Worm (Caenorhabditis elegans) whole organism, L4 larva: Measurements from ENCODE around the gene cht-4.

Experiments
- F44E2.7 ChIP-seq: fragments of 200-800 bp; sonication (Bioruptor generic); IDR thresholded peaks from 2 replicates; pipeline ENCODE4 v2.1.2; 2022; ENCODE audit warnings: missing genetic modification characterization, missing compliant biosample characterization
- F49E8.2 ChIP-seq: sonication (generic microtip); optimal IDR thresholded peaks from 2 replicates; lab custom pipeline; 2016; ENCODE audit warnings: missing compliant biosample characterization, mild to moderate bottlenecking, missing genetic modification characterization, borderline replicate concordance
- T20F7.1 ChIP-seq: fragments of 200-800 bp; sonication (Bioruptor generic); optimal IDR thresholded peaks from 2 replicates; lab custom pipeline; 2018; ENCODE audit warnings: mild to moderate bottlenecking, missing genetic modification characterization, missing compliant biosample characterization
- T26A8.4 ChIP-seq: fragments of 200-800 bp; sonication (Bioruptor generic); IDR thresholded peaks from 2 replicates; pipeline ENCODE4 v1.3.6; 2022; ENCODE audit warnings: missing genetic modification characterization, missing compliant biosample characterization
- Y105C5A.15 ChIP-seq: fragments of 200-800 bp; sonication (Bioruptor generic); IDR thresholded peaks from 2 replicates; pipeline ENCODE4 v1.3.6; 2022; ENCODE audit warnings: missing genetic modification characterization, missing compliant biosample characterization
- Y48G9A.11 ChIP-seq: fragments of 200-800 bp; sonication (Bioruptor generic); IDR thresholded peaks from 2 replicates; pipeline ENCODE4 v1.3.6; 2022; ENCODE audit warnings: missing genetic modification reagents, missing genetic modification characterization, missing compliant biosample characterization
- Y75B8A.6 ChIP-seq: fragments of 200-800 bp; sonication (Bioruptor generic); IDR thresholded peaks from 2 replicates; pipeline ENCODE4 v1.3.6; 2022; ENCODE audit warnings: missing genetic modification reagents, missing genetic modification characterization, missing compliant biosample characterization
- ZK546.5 ChIP-seq, 2 experiments: sonication (generic microtip); optimal IDR thresholded peaks; 2 replicates each; lab custom pipeline; 2017; ENCODE audit warnings: missing biosample characterization in 2 of 2, missing genetic modification characterization in 2 of 2
- aha-1 ChIP-seq: fragments of 150-350 bp; peaks from one replicate; lab custom pipeline; 2014; ENCODE audit warnings: missing biosample characterization, missing genetic modification characterization
- aly-2 ChIP-seq: sonication (generic microtip); optimal IDR thresholded peaks from 2 replicates; lab custom pipeline; 2018; ENCODE audit warnings: missing biosample characterization, missing genetic modification characterization
- ama-1 ChIP-seq: fragments of 150-350 bp; optimal IDR thresholded peaks from 2 replicates; lab custom pipeline; 2014; ENCODE audit warnings: inconsistent platforms, mixed read lengths
- ceh-44 ChIP-seq: fragments of 200-800 bp; sonication (Bioruptor generic); IDR thresholded peaks from 2 replicates; pipeline ENCODE4 v1.3.6; 2022; ENCODE audit warnings: missing genetic modification reagents, missing genetic modification characterization, missing compliant biosample characterization
- ceh-62 ChIP-seq: sonication (generic microtip); optimal IDR thresholded peaks from 2 replicates; lab custom pipeline; 2017; ENCODE audit warnings: missing biosample characterization, missing genetic modification characterization
- ceh-82 ChIP-seq: sonication (generic microtip); optimal IDR thresholded peaks from 2 replicates; lab custom pipeline; 2017; ENCODE audit warnings: missing biosample characterization, missing genetic modification characterization
- daf-16 ChIP-seq, 3 experiments: sonication (generic microtip); optimal IDR thresholded peaks; 2 replicates each; lab custom pipeline; 2016 to 2017; ENCODE audit warnings: missing genetic modification characterization in 3 of 3, missing genetic modification reagents in 3 of 3, mild to moderate bottlenecking in 2 of 3, missing compliant biosample characterization in 2 of 3, missing biosample characterization in 1 of 3, moderate library complexity in 1 of 3
- daf-19 ChIP-seq: fragments of 200-800 bp; sonication (Bioruptor generic); conservative IDR thresholded peaks from 2 replicates; pipeline ENCODE4 v1.3.6; 2022; ENCODE audit warnings: missing genetic modification characterization, missing compliant biosample characterization
- dmd-9 ChIP-seq: fragments of 200-800 bp; sonication (Bioruptor generic); IDR thresholded peaks from 2 replicates; pipeline ENCODE4 v1.3.6; 2022; ENCODE audit warnings: missing genetic modification reagents, missing genetic modification characterization, missing compliant biosample characterization
- dpl-1 ChIP-seq: fragments of 150-350 bp; optimal IDR thresholded peaks from 2 replicates; lab custom pipeline; 2014; ENCODE audit warnings: missing biosample characterization, missing genetic modification reagents, missing genetic modification characterization
- dve-1 ChIP-seq: sonication (generic microtip); optimal IDR thresholded peaks from 2 replicates; lab custom pipeline; 2017; ENCODE audit warnings: antibody characterized with exemption, mild to moderate bottlenecking, missing genetic modification characterization, missing compliant biosample characterization; ENCODE audit not compliant: insufficient read depth
- egl-27 ChIP-seq: sonication (generic microtip); optimal IDR thresholded peaks from 3 replicates; lab custom pipeline; 2017; ENCODE audit warnings: missing biosample characterization, missing genetic modification reagents, missing genetic modification characterization
- gei-8 ChIP-seq: fragments of 200-800 bp; sonication (Bioruptor generic); optimal IDR thresholded peaks from 2 replicates; lab custom pipeline; 2018; ENCODE audit warnings: mild to moderate bottlenecking, missing genetic modification characterization, missing compliant biosample characterization
- hlh-11 ChIP-seq: fragments of 200-800 bp; sonication (Bioruptor generic); optimal IDR thresholded peaks from 2 replicates; lab custom pipeline; 2018; ENCODE audit warnings: mild to moderate bottlenecking, missing genetic modification characterization, missing compliant biosample characterization
- hmg-1.1 ChIP-seq: fragments of 200-800 bp; sonication (Bioruptor generic); IDR thresholded peaks from 2 replicates; pipeline ENCODE4 v1.3.6; 2022; ENCODE audit warnings: missing genetic modification reagents, missing genetic modification characterization, missing compliant biosample characterization
- jun-1 ChIP-seq: fragments of 150-350 bp; optimal IDR thresholded peaks from 2 replicates; lab custom pipeline; 2014; ENCODE audit warnings: missing biosample characterization, missing genetic modification reagents, missing genetic modification characterization
- lim-7 ChIP-seq: fragments of 200-800 bp; sonication (Bioruptor generic); IDR thresholded peaks from 2 replicates; pipeline ENCODE4 v1.3.6; 2022; ENCODE audit warnings: missing genetic modification characterization, missing compliant biosample characterization
- lin-1 ChIP-seq: fragments of 200-800 bp; sonication (Bioruptor generic); IDR thresholded peaks from 2 replicates; pipeline ENCODE4 v1.3.6; 2022; ENCODE audit warnings: missing genetic modification reagents, missing genetic modification characterization, missing compliant biosample characterization
- lin-38 ChIP-seq: fragments of 200-800 bp; sonication (Bioruptor generic); IDR thresholded peaks from 2 replicates; pipeline ENCODE4 v1.3.6; 2022; ENCODE audit warnings: missing genetic modification reagents, missing genetic modification characterization, missing compliant biosample characterization
- lin-39 ChIP-seq: fragments of 150-350 bp; optimal IDR thresholded peaks from 2 replicates; lab custom pipeline; 2014; ENCODE audit warnings: missing biosample characterization, missing genetic modification reagents, missing genetic modification characterization
- madf-5 ChIP-seq, 2 experiments: fragments of 200-800 bp; sonication (Bioruptor generic); IDR thresholded peaks; 2 replicates each; pipeline ENCODE4 v1.3.6; 2022; ENCODE audit warnings: missing compliant biosample characterization in 2 of 2, missing genetic modification characterization in 2 of 2
- madf-9 ChIP-seq: fragments of 200-800 bp; sonication (Bioruptor generic); conservative IDR thresholded peaks from 2 replicates; pipeline ENCODE4 v1.3.6; 2022; ENCODE audit warnings: missing genetic modification reagents, missing genetic modification characterization, missing compliant biosample characterization
- mdt-29 ChIP-seq: fragments of 200-800 bp; sonication (Bioruptor generic); IDR thresholded peaks from 2 replicates; pipeline ENCODE4 v1.3.6; 2022; ENCODE audit warnings: missing genetic modification reagents, missing genetic modification characterization, missing compliant biosample characterization
- mep-1 ChIP-seq: fragments of 150-350 bp; sonication (generic microtip); optimal IDR thresholded peaks from 3 replicates; lab custom pipeline; 2014; ENCODE audit warnings: missing biosample characterization, missing genetic modification characterization
- mxl-3 ChIP-seq: fragments of 200-800 bp; sonication (Bioruptor generic); optimal IDR thresholded peaks from 2 replicates; lab custom pipeline; 2018; ENCODE audit warnings: mild to moderate bottlenecking, missing genetic modification characterization, missing compliant biosample characterization
- nhr-10 ChIP-seq: fragments of 150-350 bp; optimal IDR thresholded peaks from 2 replicates; lab custom pipeline; 2014; ENCODE audit warnings: missing biosample characterization, missing genetic modification characterization
- nhr-102 ChIP-seq: sonication (generic microtip); optimal IDR thresholded peaks from 2 replicates; lab custom pipeline; 2016; ENCODE audit warnings: mild to moderate bottlenecking, missing genetic modification characterization, moderate library complexity, missing compliant biosample characterization
- nhr-25 ChIP-seq: sonication (generic microtip); optimal IDR thresholded peaks from 2 replicates; lab custom pipeline; 2017; ENCODE audit warnings: missing genetic modification characterization, mild to moderate bottlenecking, missing compliant biosample characterization, antibody characterized with exemption, moderate library complexity, borderline replicate concordance; ENCODE audit not compliant: insufficient read depth
- nhr-28 ChIP-seq: fragments of 150-350 bp; optimal IDR thresholded peaks from 2 replicates; lab custom pipeline; 2014; ENCODE audit warnings: missing biosample characterization, missing genetic modification characterization
- nhr-41 ChIP-seq: fragments of 200-800 bp; sonication (Bioruptor generic); IDR thresholded peaks from 2 replicates; pipeline ENCODE4 v1.3.6; 2022; ENCODE audit warnings: missing genetic modification reagents, missing genetic modification characterization, missing compliant biosample characterization
- nhr-76 ChIP-seq: fragments of 150-350 bp; optimal IDR thresholded peaks from 2 replicates; lab custom pipeline; 2014; ENCODE audit warnings: missing biosample characterization, missing genetic modification characterization
- rbr-2 ChIP-seq: sonication (generic microtip); optimal IDR thresholded peaks from 2 replicates; lab custom pipeline; 2016; ENCODE audit warnings: missing genotype, missing genetic modification characterization, missing compliant biosample characterization
- sdz-12 ChIP-seq: fragments of 200-800 bp; sonication (Bioruptor generic); optimal IDR thresholded peaks from 2 replicates; lab custom pipeline; 2018; ENCODE audit warnings: mild to moderate bottlenecking, missing genetic modification characterization, missing compliant biosample characterization
- tag-97 ChIP-seq: fragments of 200-800 bp; sonication (Bioruptor generic); IDR thresholded peaks from 2 replicates; pipeline ENCODE4 v1.3.6; 2022; ENCODE audit warnings: missing genetic modification characterization, missing compliant biosample characterization
- unc-130 ChIP-seq: sonication (generic microtip); optimal IDR thresholded peaks from 2 replicates; lab custom pipeline; 2016; ENCODE audit warnings: missing genetic modification reagents, missing genetic modification characterization, missing compliant biosample characterization
- unc-62 ChIP-seq, 3 experiments: fragments of 150-350 bp in 1 of 3; sonication (generic microtip); optimal IDR thresholded peaks in 2 of 3; peaks in 1 of 3; 1 replicate in 1 of 3; 2 replicates in 2 of 3; lab custom pipeline; 2014 to 2017; ENCODE audit warnings: missing biosample characterization in 3 of 3, missing genetic modification characterization in 3 of 3, missing genetic modification reagents in 3 of 3, missing genotype in 1 of 3
- vab-7 ChIP-seq: fragments of 200-800 bp; sonication (Bioruptor generic); IDR thresholded peaks from 2 replicates; pipeline ENCODE4 v1.3.6; 2022; ENCODE audit warnings: missing genetic modification reagents, missing genetic modification characterization, missing compliant biosample characterization
- zfp-2 ChIP-seq: sonication (generic microtip); optimal IDR thresholded peaks from 2 replicates; lab custom pipeline; 2016; ENCODE audit warnings: mild to moderate bottlenecking, missing genetic modification characterization, missing compliant biosample characterization
- zip-11 ChIP-seq: fragments of 200-800 bp; sonication (Bioruptor generic); IDR thresholded peaks from 2 replicates; pipeline ENCODE4 v1.3.6; 2022; ENCODE audit warnings: missing genetic modification characterization, missing compliant biosample characterization

The cht-4 gene

DNA sequence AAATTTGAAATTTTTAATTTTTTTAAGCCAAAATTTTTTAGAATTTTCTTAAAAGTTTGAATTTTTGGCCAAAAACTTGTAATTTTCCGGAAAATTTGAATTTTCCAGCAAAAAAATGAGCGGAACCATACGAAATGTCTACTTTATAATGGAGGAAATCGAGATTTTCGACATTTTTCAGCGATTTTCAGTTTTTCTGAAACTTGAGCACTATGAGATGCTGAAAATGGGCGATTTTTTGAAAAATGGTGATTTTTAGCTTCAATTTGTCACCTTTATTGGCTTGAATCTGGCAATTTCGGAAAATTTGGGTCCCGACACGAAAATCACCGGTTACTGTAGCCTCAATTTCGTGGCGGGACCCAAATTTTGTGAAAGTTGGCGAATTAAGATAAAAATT is 30.8 kb downstream of the cht-4 start, which contains the start of gene Y22D7AL.4:
Y22D7AL.4 (plus strand) TSS at position 109 of the 400 bp plus-strand sequence.
- TF ChIP-seq nhr-25 (tag; lab: Kevin White, UChicago): no peak
- TF ChIP-seq ZK546.5 (tag; optimal IDR thresholded peaks at IDR 0.05; lab: Kevin White, UChicago): no peak
- TF ChIP-seq nhr-76 (tag; lab: Kevin White, UChicago): no peak
- no peak for TF ChIP-seq dve-1 (tag; lab: Kevin White, UChicago)
- TF ChIP-seq aha-1: peak; percentile 2
- TF ChIP-seq ceh-82 (tag; lab: Kevin White, UChicago): no peak
- no peak for TF ChIP-seq rbr-2 (tag; lab: Kevin White, UChicago)
- peak; percentile 6 for TF ChIP-seq sdz-12 (GFP tag; lab: Kevin White, UChicago)
- no peak for TF ChIP-seq nhr-10 (tag; lab: Kevin White, UChicago)
- no peak for TF ChIP-seq tag-97 (GFP tag; lab: Robert Waterston, UW)
- no peak for TF ChIP-seq lin-39 (tag; lab: Kevin White, UChicago)
- peak; percentile 10 for TF ChIP-seq hlh-11
- TF ChIP-seq vab-7: no peak
- 0 out of 2 replicates have a peak, but pooled peaks have one; percentile 27 for TF ChIP-seq mdt-29 (GFP tag; lab: Robert Waterston, UW)
- no peak for TF ChIP-seq F44E2.7 (GFP tag; lab: Robert Waterston, UW)

DNA sequence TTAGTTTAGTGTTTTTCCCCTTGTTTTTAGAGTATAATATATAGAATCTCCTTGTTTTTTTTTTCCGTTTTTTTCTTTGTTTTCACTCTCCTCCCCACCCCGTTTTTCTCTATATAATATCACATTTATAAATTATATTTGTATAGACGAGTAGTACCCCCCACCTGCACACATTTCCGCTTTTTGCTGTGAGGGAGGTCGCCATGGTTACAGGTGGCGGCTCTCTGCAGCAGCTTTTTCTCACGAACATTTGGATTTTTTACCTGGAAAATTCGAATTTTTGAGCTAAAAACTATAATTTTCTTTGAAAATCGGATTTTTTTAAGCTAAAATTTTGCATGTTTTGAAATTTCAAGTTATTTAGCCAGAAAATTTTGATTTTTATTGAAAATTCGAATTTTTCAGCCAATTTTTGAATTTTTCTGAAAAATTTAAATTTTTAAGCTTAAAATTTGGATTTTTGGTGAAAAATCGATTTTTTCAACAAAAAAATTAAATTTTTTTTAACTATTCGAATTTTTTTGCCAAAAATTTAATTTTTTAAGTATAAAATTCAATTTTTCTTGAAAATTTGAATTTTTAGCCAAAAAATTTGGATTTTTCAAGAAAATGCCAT is 31.5 kb downstream of the cht-4 start:
- TF ChIP-seq unc-62 (GFP tag; optimal IDR thresholded peaks at IDR 0.05 in 1 of 2; lab: Kevin White, UChicago): no peak
- TF ChIP-seq unc-62 (tag; optimal IDR thresholded peaks at IDR 0.05; lab: Kevin White, UChicago): no peak
- TF ChIP-seq madf-9 (GFP tag; lab: Robert Waterston, UW): 0 out of 2 replicates have a peak, but pooled peaks have one; percentile 18
- no peak for TF ChIP-seq daf-16 (GFP tag; optimal IDR thresholded peaks at IDR 0.05; lab: Kevin White, UChicago)
- TF ChIP-seq daf-16 (tag; optimal IDR thresholded peaks at IDR 0.05; lab: Kevin White, UChicago): no peak
- TF ChIP-seq T20F7.1 (GFP tag; lab: Kevin White, UChicago): no peak
- peak; percentile 12 for TF ChIP-seq nhr-102 (tag; lab: Kevin White, UChicago)
- peak; percentile 67; the same call in 1 of the 2 replicates for TF ChIP-seq lim-7 (GFP tag; lab: Robert Waterston, UW)
- no peak for TF ChIP-seq mxl-3 (GFP tag; lab: Kevin White, UChicago)
- no peak for TF ChIP-seq zip-11 (GFP tag; lab: Robert Waterston, UW)
- TF ChIP-seq ceh-62 (tag; lab: Kevin White, UChicago): no peak
- no peak for TF ChIP-seq aly-2 (tag; lab: Kevin White, UChicago)
- no peak for TF ChIP-seq zfp-2 (tag; lab: Kevin White, UChicago)
- no peak for TF ChIP-seq hmg-1.1 (GFP tag; lab: Robert Waterston, UW)
- TF ChIP-seq hlh-11: no peak
- peak in 1 of 2 experiments; percentile 63; a peak in 1 of 4 replicates for TF ChIP-seq madf-5 (GFP tag; IDR thresholded peaks at IDR 0.05; lab: Robert Waterston, UW)
- peak; percentile 28 for TF ChIP-seq mep-1 (tag; lab: Kevin White, UChicago)
- TF ChIP-seq nhr-28 (tag; lab: Kevin White, UChicago): no peak
- TF ChIP-seq nhr-41: no peak
- peak; percentile 46 for TF ChIP-seq lin-38
- 0 out of 2 replicates have a peak, but pooled peaks have one; percentile 10 for TF ChIP-seq Y105C5A.15 (GFP tag; lab: Robert Waterston, UW)
- peak; percentile 47 for TF ChIP-seq ama-1 (lab: Kevin White, UChicago)
- TF ChIP-seq daf-19 (GFP tag; lab: Robert Waterston, UW): no peak
- no peak for TF ChIP-seq T26A8.4 (GFP tag; lab: Robert Waterston, UW)
- no peak for TF ChIP-seq Y75B8A.6 (GFP tag; lab: Robert Waterston, UW)
- TF ChIP-seq Y48G9A.11 (GFP tag; lab: Robert Waterston, UW): peak; percentile 63
- no peak for TF ChIP-seq ceh-44 (GFP tag; lab: Robert Waterston, UW)
- peak; percentile 51 for TF ChIP-seq unc-130 (GFP tag; lab: Kevin White, UChicago)
- TF ChIP-seq dpl-1 (GFP tag; lab: Kevin White, UChicago): no peak
- no peak for TF ChIP-seq tag-97 (GFP tag; lab: Robert Waterston, UW)
- no peak for TF ChIP-seq jun-1 (tag; lab: Kevin White, UChicago)
- TF ChIP-seq dmd-9: 0 out of 2 replicates have a peak, but pooled peaks have one; percentile 47
- TF ChIP-seq gei-8: no peak
- 0 out of 2 replicates have a peak, but pooled peaks have one; percentile 40 for TF ChIP-seq lin-1 (GFP tag; lab: Robert Waterston, UW)
- TF ChIP-seq egl-27 (tag; lab: Kevin White, UChicago): no peak
- 0 out of 2 replicates have a peak, but pooled peaks have one; percentile 47 for TF ChIP-seq mdt-29 (GFP tag; lab: Robert Waterston, UW)
- TF ChIP-seq F49E8.2 (tag; lab: Kevin White, UChicago): no peak
